Worm (Caenorhabditis elegans) whole organism, young adult: ENCODE measurements around the gene epg-4.

Experiments used
- B0035.1 ChIP-seq: sonication (generic microtip); optimal IDR thresholded peaks from 2 replicates; lab custom pipeline; 2016; ENCODE audit warnings: missing genetic modification characterization, mild to moderate bottlenecking, missing compliant biosample characterization, missing genotype, missing genetic modification reagents
- B0261.1 ChIP-seq: sonication (generic microtip); optimal IDR thresholded peaks from 2 replicates; lab custom pipeline; 2016; ENCODE audit warnings: mild to moderate bottlenecking, missing genetic modification characterization, moderate library complexity, missing compliant biosample characterization
- F33H1.4 ChIP-seq: fragments of 200-800 bp; sonication (Bioruptor generic); IDR thresholded peaks from 2 replicates; pipeline ENCODE4 v1.3.6; 2022; ENCODE audit warnings: missing genetic modification reagents, missing genetic modification characterization, missing compliant biosample characterization
- F37B4.10 ChIP-seq: fragments of 200-800 bp; sonication (Bioruptor generic); IDR thresholded peaks from 2 replicates; pipeline ENCODE4 v1.3.6; 2022; ENCODE audit warnings: missing genetic modification characterization, missing compliant biosample characterization
- F49E8.2 ChIP-seq: sonication (generic microtip); optimal IDR thresholded peaks from 3 replicates; lab custom pipeline; 2017; ENCODE audit warnings: missing genetic modification characterization, mild to moderate bottlenecking, missing compliant biosample characterization, antibody characterized with exemption, moderate library complexity; ENCODE audit not compliant: insufficient read depth
- F52B5.7 ChIP-seq: sonication (generic microtip); optimal IDR thresholded peaks from 2 replicates; lab custom pipeline; 2016; ENCODE audit warnings: mild to moderate bottlenecking, missing genetic modification characterization, missing compliant biosample characterization
- K12H6.12 ChIP-seq: fragments of 200-800 bp; sonication (Bioruptor generic); optimal IDR thresholded peaks from 2 replicates; lab custom pipeline; 2018; ENCODE audit warnings: mild to moderate bottlenecking, missing genetic modification characterization, missing compliant biosample characterization
- Y53F4B.3 ChIP-seq: fragments of 200-800 bp; sonication (Bioruptor generic); IDR thresholded peaks from 2 replicates; pipeline ENCODE4 v1.3.6; 2022; ENCODE audit warnings: missing genetic modification reagents, missing genetic modification characterization, missing compliant biosample characterization
- Y56A3A.18 ChIP-seq: fragments of 200-800 bp; sonication (Bioruptor generic); IDR thresholded peaks from 2 replicates; pipeline ENCODE4 v1.3.6; 2022; ENCODE audit warnings: missing genetic modification reagents, missing genetic modification characterization, missing compliant biosample characterization
- Y67H2A.10 ChIP-seq: fragments of 200-800 bp; sonication (Bioruptor generic); conservative IDR thresholded peaks from 2 replicates; pipeline ENCODE4 v1.3.6; 2022; ENCODE audit warnings: missing genetic modification reagents, missing genetic modification characterization, missing compliant biosample characterization
- Y95B8A.8 ChIP-seq: fragments of 200-800 bp; sonication (Bioruptor generic); IDR thresholded peaks from 2 replicates; pipeline ENCODE4 v1.3.6; 2022; ENCODE audit warnings: missing genetic modification reagents, missing genetic modification characterization, missing compliant biosample characterization
- ZK185.1 ChIP-seq: sonication (generic microtip); optimal IDR thresholded peaks from 2 replicates; lab custom pipeline; 2016; ENCODE audit warnings: mild to moderate bottlenecking, missing genetic modification characterization, missing compliant biosample characterization; ENCODE audit not compliant: poor library complexity, severe bottlenecking
- akir-1 ChIP-seq: fragments of 200-800 bp; sonication (Bioruptor generic); optimal IDR thresholded peaks from 2 replicates; lab custom pipeline; 2018; ENCODE audit warnings: mild to moderate bottlenecking, missing genetic modification characterization, moderate library complexity, missing compliant biosample characterization
- aptf-3 ChIP-seq: fragments of 200-800 bp; sonication (Bioruptor generic); IDR thresholded peaks from 2 replicates; pipeline ENCODE4 v1.3.6; 2022; ENCODE audit warnings: missing genetic modification characterization, missing compliant biosample characterization
- atf-7 ChIP-seq: sonication (generic microtip); optimal IDR thresholded peaks from 2 replicates; lab custom pipeline; 2017; ENCODE audit warnings: mild to moderate bottlenecking, missing genetic modification characterization, missing compliant biosample characterization
- attf-5 ChIP-seq: fragments of 200-800 bp; sonication (Bioruptor generic); optimal IDR thresholded peaks from 2 replicates; lab custom pipeline; 2018; ENCODE audit warnings: mild to moderate bottlenecking, missing genetic modification characterization, missing compliant biosample characterization
- ceh-58 ChIP-seq: fragments of 200-800 bp; sonication (Bioruptor generic); IDR thresholded peaks from 2 replicates; pipeline ENCODE4 v1.3.6; 2022; ENCODE audit warnings: missing genetic modification characterization, missing compliant biosample characterization
- ceh-79 ChIP-seq: sonication (generic microtip); optimal IDR thresholded peaks from 2 replicates; lab custom pipeline; 2017; ENCODE audit warnings: mild to moderate bottlenecking, missing genetic modification characterization, missing compliant biosample characterization
- ceh-91 ChIP-seq: fragments of 200-800 bp; sonication (Bioruptor generic); IDR thresholded peaks from 2 replicates; pipeline ENCODE4 v1.3.6; 2022; ENCODE audit warnings: missing genetic modification reagents, missing genetic modification characterization, missing compliant biosample characterization
- dpff-1 ChIP-seq: sonication (generic microtip); optimal IDR thresholded peaks from 2 replicates; lab custom pipeline; 2017; ENCODE audit warnings: mild to moderate bottlenecking, missing genetic modification characterization, missing compliant biosample characterization
- egl-18 ChIP-seq: fragments of 200-800 bp; sonication (Bioruptor generic); IDR thresholded peaks from 2 replicates; pipeline ENCODE4 v1.3.6; 2022; ENCODE audit warnings: missing genetic modification reagents, missing genetic modification characterization, missing compliant biosample characterization
- ets-4 ChIP-seq: fragments of 200-800 bp; sonication (Bioruptor generic); optimal IDR thresholded peaks from 2 replicates; lab custom pipeline; 2018; ENCODE audit warnings: mild to moderate bottlenecking, missing genetic modification characterization, missing compliant biosample characterization
- gei-17 ChIP-seq: fragments of 200-800 bp; sonication (Bioruptor generic); optimal IDR thresholded peaks from 2 replicates; lab custom pipeline; 2018; ENCODE audit warnings: mild to moderate bottlenecking, missing genetic modification characterization, missing compliant biosample characterization
- hlh-12 ChIP-seq: sonication (generic microtip); optimal IDR thresholded peaks from 2 replicates; lab custom pipeline; 2016; ENCODE audit warnings: missing genetic modification characterization, missing compliant biosample characterization
- hmg-20 ChIP-seq: fragments of 200-800 bp; sonication (Bioruptor generic); IDR thresholded peaks from 2 replicates; pipeline ENCODE4 v1.3.6; 2022; ENCODE audit warnings: missing genetic modification reagents, missing genetic modification characterization, missing compliant biosample characterization
- hsf-1 ChIP-seq: fragments of 200-800 bp; sonication (Bioruptor generic); IDR thresholded peaks from 2 replicates; pipeline ENCODE4 v1.3.6; 2022; ENCODE audit warnings: missing genetic modification reagents, missing genetic modification characterization, missing compliant biosample characterization
- let-526 ChIP-seq: fragments of 200-800 bp; sonication (Bioruptor generic); IDR thresholded peaks from 2 replicates; pipeline ENCODE4 v1.3.6; 2022; ENCODE audit warnings: missing genetic modification reagents, missing genetic modification characterization, missing compliant biosample characterization
- lin-26 ChIP-seq: fragments of 200-800 bp; sonication (Bioruptor generic); IDR thresholded peaks from 2 replicates; pipeline ENCODE4 v1.3.6; 2022; ENCODE audit warnings: missing genetic modification reagents, missing genetic modification characterization, missing compliant biosample characterization
- lir-1 ChIP-seq: fragments of 200-800 bp; sonication (Bioruptor generic); conservative IDR thresholded peaks from 2 replicates; pipeline ENCODE4 v1.3.6; 2022; ENCODE audit warnings: missing genetic modification reagents, missing genetic modification characterization, missing compliant biosample characterization
- lsl-1 ChIP-seq: fragments of 200-800 bp; sonication (Bioruptor generic); optimal IDR thresholded peaks from 2 replicates; lab custom pipeline; 2018; ENCODE audit warnings: mild to moderate bottlenecking, missing genetic modification characterization, moderate library complexity, missing compliant biosample characterization
- madf-10 ChIP-seq: sonication (generic microtip); optimal IDR thresholded peaks from 2 replicates; lab custom pipeline; 2016; ENCODE audit warnings: mild to moderate bottlenecking, missing genetic modification characterization, missing compliant biosample characterization
- madf-3 ChIP-seq: fragments of 200-800 bp; sonication (Bioruptor generic); IDR thresholded peaks from 2 replicates; pipeline ENCODE4 v1.3.6; 2022; ENCODE audit warnings: missing genetic modification reagents, missing genetic modification characterization, missing compliant biosample characterization
- madf-6 ChIP-seq: fragments of 200-800 bp; sonication (Bioruptor generic); IDR thresholded peaks from 2 replicates; pipeline ENCODE4 v1.3.6; 2022; ENCODE audit warnings: missing genetic modification reagents, missing genetic modification characterization, missing compliant biosample characterization
- madf-8 ChIP-seq: fragments of 200-800 bp; sonication (Bioruptor generic); conservative IDR thresholded peaks from 2 replicates; pipeline ENCODE4 v1.3.6; 2022; ENCODE audit warnings: missing genetic modification reagents, missing genetic modification characterization, missing compliant biosample characterization
- mxl-1 ChIP-seq: sonication (generic microtip); optimal IDR thresholded peaks from 2 replicates; lab custom pipeline; 2016; ENCODE audit warnings: missing genetic modification characterization, missing compliant biosample characterization
- nhr-179 ChIP-seq: sonication (generic microtip); optimal IDR thresholded peaks from 2 replicates; lab custom pipeline; 2016; ENCODE audit warnings: mild to moderate bottlenecking, missing genetic modification characterization, missing compliant biosample characterization
- nhr-27 ChIP-seq: fragments of 200-800 bp; sonication (Bioruptor generic); optimal IDR thresholded peaks from 2 replicates; lab custom pipeline; 2018; ENCODE audit warnings: mild to moderate bottlenecking, missing genetic modification characterization, moderate library complexity, missing compliant biosample characterization
- pbrm-1 ChIP-seq: fragments of 200-800 bp; sonication (Bioruptor generic); IDR thresholded peaks from 2 replicates; pipeline ENCODE4 v1.3.6; 2022; ENCODE audit warnings: missing genetic modification reagents, missing genetic modification characterization, missing compliant biosample characterization
- pha-4 ChIP-seq: fragments of 150-350 bp; sonication (generic microtip); optimal IDR thresholded peaks from 2 replicates; lab custom pipeline; 2014; ENCODE audit warnings: missing biosample characterization, missing genetic modification reagents, missing genetic modification characterization
- rcor-1 ChIP-seq: fragments of 200-800 bp; sonication (Bioruptor generic); IDR thresholded peaks from 2 replicates; pipeline ENCODE4 v1.3.6; 2022; ENCODE audit warnings: missing genetic modification reagents, missing genetic modification characterization, missing compliant biosample characterization
- rec-8 ChIP-seq, 2 experiments: sonication (generic microtip); optimal IDR thresholded peaks; 2 replicates each; lab custom pipeline; 2016; ENCODE audit warnings: mild to moderate bottlenecking in 2 of 2, missing genetic modification characterization in 2 of 2, missing genetic modification reagents in 2 of 2, missing genotype in 2 of 2, missing biosample characterization in 1 of 2, missing compliant biosample characterization in 1 of 2, moderate library complexity in 1 of 2
- rpc-1 ChIP-seq, 2 experiments: fragments of 150-350 bp in 1 of 2; sonication (generic microtip) in 1 of 2; optimal IDR thresholded peaks; 2 replicates each; lab custom pipeline; 2014 to 2018; ENCODE audit warnings: missing biosample characterization in 1 of 2, missing genetic modification characterization in 1 of 2, missing genetic modification reagents in 1 of 2, missing genotype in 1 of 2
- sea-2 ChIP-seq: fragments of 200-800 bp; sonication (Bioruptor generic); IDR thresholded peaks from 2 replicates; pipeline ENCODE4 v1.3.6; 2022; ENCODE audit warnings: missing genetic modification characterization, missing compliant biosample characterization
- snpc-4 ChIP-seq, 5 experiments: fragments of 150-350 bp in 1 of 5; sonication (generic microtip) in 4 of 5; optimal IDR thresholded peaks; 2 replicates each; lab custom pipeline; 2014 to 2018; ENCODE audit warnings: missing genetic modification characterization in 5 of 5, missing biosample characterization in 3 of 5, antibody characterized with exemption in 2 of 5, mild to moderate bottlenecking in 2 of 5, missing compliant biosample characterization in 2 of 5, missing genotype in 2 of 5, moderate library complexity in 2 of 5, missing genetic modification reagents in 1 of 5
- unc-130 ChIP-seq: sonication (generic microtip); optimal IDR thresholded peaks from 2 replicates; lab custom pipeline; 2016; ENCODE audit warnings: missing genetic modification reagents, missing genetic modification characterization, missing compliant biosample characterization
- ztf-22 ChIP-seq: fragments of 200-800 bp; sonication (Bioruptor generic); optimal IDR thresholded peaks from 2 replicates; lab custom pipeline; 2018; ENCODE audit warnings: mild to moderate bottlenecking, missing genetic modification characterization, moderate library complexity, missing compliant biosample characterization
- ztf-25 ChIP-seq: fragments of 200-800 bp; sonication (Bioruptor generic); IDR thresholded peaks from 2 replicates; pipeline ENCODE4 v1.3.6; 2022; ENCODE audit warnings: missing genetic modification reagents, missing genetic modification characterization, missing compliant biosample characterization

The epg-4 gene

DNA sequence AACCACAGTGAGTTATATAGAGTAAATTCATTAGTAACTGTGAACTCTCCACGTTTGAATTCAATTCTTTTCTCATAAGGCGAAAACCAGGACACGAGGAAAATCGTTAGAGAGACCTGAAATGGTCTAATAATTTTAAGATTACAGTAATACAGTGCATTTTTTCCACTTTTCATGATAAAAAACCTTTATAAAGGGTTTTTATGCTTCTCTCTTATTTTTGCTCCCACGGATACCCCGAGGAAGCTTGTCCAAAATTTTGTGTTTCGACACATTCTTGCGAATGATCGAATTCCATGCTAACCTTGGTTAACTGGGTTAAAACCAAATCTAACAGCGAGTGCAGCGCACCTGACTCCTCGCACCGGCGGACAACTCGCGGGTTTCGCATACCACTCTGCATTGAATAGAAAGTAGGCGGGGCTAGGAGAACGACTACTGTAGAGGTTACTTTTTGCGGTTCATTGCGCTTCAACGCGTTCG is 41.7 kb upstream of the epg-4 start (continued):
- peak; percentile 43; the same call in 1 of the 2 replicates for TF ChIP-seq hsf-1 (GFP tag; lab: Robert Waterston, UW)
- TF ChIP-seq mxl-1, result no peak
- TF ChIP-seq ceh-58, result no peak
- no peak for TF ChIP-seq hmg-20 (GFP tag; lab: Robert Waterston, UW)
- peak; percentile 78 for TF ChIP-seq madf-6 (GFP tag; lab: Robert Waterston, UW)
- 0 out of 2 replicates have a peak, but pooled peaks have one; percentile 18 for TF ChIP-seq ceh-91
- no peak for TF ChIP-seq aptf-3
- no peak for TF ChIP-seq atf-7 (tag; lab: Kevin White, UChicago)
- TF ChIP-seq ZK185.1 (tag; lab: Kevin White, UChicago), result no peak
- TF ChIP-seq nhr-27 (tag; lab: Kevin White, UChicago), result no peak
- no peak for TF ChIP-seq F52B5.7 (tag; lab: Kevin White, UChicago)
- no peak for TF ChIP-seq Y53F4B.3 (GFP tag; lab: Robert Waterston, UW)
- TF ChIP-seq unc-130 (GFP tag; lab: Kevin White, UChicago), result peak; percentile 45
- TF ChIP-seq F37B4.10 (GFP tag; lab: Robert Waterston, UW), result no peak
- TF ChIP-seq egl-18 (GFP tag; lab: Robert Waterston, UW), result no peak
- TF ChIP-seq snpc-4 (GFP tag; optimal IDR thresholded peaks at IDR 0.05; lab: Kevin White, UChicago), result peak; percentile 94
- TF ChIP-seq snpc-4 (tag; optimal IDR thresholded peaks at IDR 0.05; lab: Kevin White, UChicago), result peak; percentile 94 to 98 (median 96)
- TF ChIP-seq lsl-1 (GFP tag; lab: Kevin White, UChicago), result peak; percentile 67
- TF ChIP-seq akir-1 (GFP tag; lab: Kevin White, UChicago), result no peak
- TF ChIP-seq attf-5 (GFP tag; lab: Kevin White, UChicago), result no peak
- peak; percentile 50; the same call in 1 of the 2 replicates for TF ChIP-seq madf-3 (GFP tag; lab: Robert Waterston, UW)
- no peak for TF ChIP-seq nhr-179 (tag; lab: Kevin White, UChicago)
- TF ChIP-seq rpc-1 (optimal IDR thresholded peaks at IDR 0.05; lab: Kevin White, UChicago), result no peak
- no peak for TF ChIP-seq rpc-1 (tag; optimal IDR thresholded peaks at IDR 0.05; lab: Kevin White, UChicago)
- TF ChIP-seq sea-2, result no peak
- TF ChIP-seq ztf-25, result no peak
- TF ChIP-seq rec-8 (tag; optimal IDR thresholded peaks at IDR 0.05; lab: Kevin White, UChicago), result peak in 1 of 2 experiments; percentile 49
- TF ChIP-seq let-526 (GFP tag; lab: Robert Waterston, UW), result no peak
- no peak for TF ChIP-seq pha-4 (tag; lab: Kevin White, UChicago)
- peak; percentile 31; the same call in 1 of the 2 replicates for TF ChIP-seq madf-8 (GFP tag; lab: Robert Waterston, UW)
- no peak for TF ChIP-seq Y67H2A.10 (GFP tag; lab: Robert Waterston, UW)
- no peak for TF ChIP-seq madf-10
- no peak for TF ChIP-seq ztf-22 (GFP tag; lab: Kevin White, UChicago)
- TF ChIP-seq pbrm-1 (GFP tag; lab: Robert Waterston, UW), result peak; percentile 94
- TF ChIP-seq lin-26, result peak; percentile 45; the same call in 1 of the 2 replicates
- peak; percentile 55; the same call in 1 of the 2 replicates for TF ChIP-seq rcor-1
- no peak for TF ChIP-seq K12H6.12
- TF ChIP-seq ets-4, result no peak
- peak; percentile 83 for TF ChIP-seq Y95B8A.8 (GFP tag; lab: Robert Waterston, UW)
- no peak for TF ChIP-seq dpff-1
- no peak for TF ChIP-seq B0035.1 (tag; lab: Kevin White, UChicago)
- 0 out of 2 replicates have a peak, but pooled peaks have one; percentile 16 for TF ChIP-seq lir-1 (GFP tag; lab: Robert Waterston, UW)
- TF ChIP-seq ceh-79 (tag; lab: Kevin White, UChicago), result no peak
- TF ChIP-seq B0261.1 (tag; lab: Kevin White, UChicago), result no peak
- TF ChIP-seq F49E8.2, result peak; percentile 83
- TF ChIP-seq F33H1.4, result peak; percentile 51
- TF ChIP-seq gei-17, result no peak
- TF ChIP-seq Y56A3A.18 (GFP tag; lab: Robert Waterston, UW), result 0 out of 2 replicates have a peak, but pooled peaks have one; percentile 37
- no peak for TF ChIP-seq hlh-12
